Worm (Caenorhabditis elegans): ENCODE data around the gene F57B9.1.

- TF ChIP-seq unc-62 (GFP tag; optimal IDR thresholded peaks at IDR 0.05) (no peak), lsy-2 (tag; optimal IDR thresholded peaks at IDR 0.05) (no peak), nhr-11 (tag; optimal IDR thresholded peaks at IDR 0.05) (no peak), ceh-16 (tag; optimal IDR thresholded peaks at IDR 0.05) (no peak), egl-27 (tag; optimal IDR thresholded peaks at IDR 0.05) (no peak), nhr-12 (tag; optimal IDR thresholded peaks at IDR 0.05) (no peak), lin-11 (tag; optimal IDR thresholded peaks at IDR 0.05) (no peak), unc-39 (tag; optimal IDR thresholded peaks at IDR 0.05) (no peak), ztf-11 (tag; optimal IDR thresholded peaks at IDR 0.05) (no peak), lin-39 (tag; optimal IDR thresholded peaks at IDR 0.05) (no peak), F13H6.1 (tag; optimal IDR thresholded peaks at IDR 0.05) (no peak), nhr-77 (tag; optimal IDR thresholded peaks at IDR 0.05) (no peak), snpc-4 (tag; optimal IDR thresholded peaks at IDR 0.05) (no peak)
Observed at ce11 chrIII:6928725-6929124, 33.2 kb upstream of the F57B9.1 start, which contains the start of gene flap-1.
